Fruit fly (Drosophila melanogaster) whole organism, embryonic: ENCODE data around the gene CG4914.
A peak's percentile ranks its signal among the peaks of the same experiment; 100 is the strongest.

Experiments
- Asciz ChIP-seq: fragments of 200-800 bp; sonication (Bioruptor generic); optimal IDR thresholded peaks from 2 replicates; lab custom pipeline; 2017; ENCODE audit warnings: missing biosample characterization, mild to moderate bottlenecking, missing genetic modification characterization, missing genetic modification reagents
- BEAF-32 ChIP-seq: fragments of 200-800 bp; sonication (Bioruptor generic); optimal IDR thresholded peaks from 3 replicates; lab custom pipeline; 2017; ENCODE audit warnings: missing biosample characterization, missing genetic modification characterization, mild to moderate bottlenecking, moderate library complexity, missing genetic modification reagents
- CG10654 ChIP-seq: fragments of 200-800 bp; sonication (Bioruptor generic); optimal IDR thresholded peaks from 2 replicates; lab custom pipeline; 2016; ENCODE audit warnings: missing biosample characterization, missing genetic modification characterization
- CG12071 ChIP-seq: fragments of 200-800 bp; sonication (Bioruptor generic); optimal IDR thresholded peaks from 3 replicates; lab custom pipeline; 2018; ENCODE audit warnings: missing biosample characterization, mild to moderate bottlenecking, missing genetic modification characterization
- CG12219 ChIP-seq: fragments of 200-800 bp; sonication (Bioruptor generic); optimal IDR thresholded peaks from 3 replicates; lab custom pipeline; 2018; ENCODE audit warnings: missing biosample characterization, mild to moderate bottlenecking, missing genetic modification characterization
- CG12391 ChIP-seq: fragments of 200-800 bp; sonication (Bioruptor generic); optimal IDR thresholded peaks from 3 replicates; lab custom pipeline; 2018; ENCODE audit warnings: missing biosample characterization, mild to moderate bottlenecking, missing genetic modification characterization, moderate library complexity
- CG13624 ChIP-seq: fragments of 200-800 bp; sonication (Bioruptor generic); optimal IDR thresholded peaks from 2 replicates; lab custom pipeline; 2016; ENCODE audit warnings: missing biosample characterization, missing genetic modification characterization
- CG2116 ChIP-seq: fragments of 200-800 bp; sonication (Bioruptor generic); optimal IDR thresholded peaks from 3 replicates; lab custom pipeline; 2018; ENCODE audit warnings: missing biosample characterization, mild to moderate bottlenecking, missing genetic modification characterization
- CG31224 ChIP-seq: fragments of 200-800 bp; sonication (Bioruptor generic); IDR thresholded peaks from 2 replicates; pipeline ENCODE4 v1.3.6; 2022; ENCODE audit warnings: missing biosample characterization, missing genetic modification characterization
- CG3281 ChIP-seq: fragments of 200-800 bp; sonication (Bioruptor generic); optimal IDR thresholded peaks from 3 replicates; lab custom pipeline; 2017; ENCODE audit warnings: missing biosample characterization, mild to moderate bottlenecking, missing genetic modification characterization
- CG4282 ChIP-seq: fragments of 200-800 bp; sonication (Bioruptor generic); optimal IDR thresholded peaks from 2 replicates; lab custom pipeline; 2016; ENCODE audit warnings: missing biosample characterization, missing genetic modification characterization
- CG4730 ChIP-seq: fragments of 200-800 bp; sonication (Bioruptor generic); IDR thresholded peaks from 2 replicates; pipeline ENCODE4 v1.3.6; 2022; ENCODE audit warnings: missing biosample characterization, missing genetic modification characterization
- CG6689 ChIP-seq: fragments of 200-800 bp; sonication (Bioruptor generic); IDR thresholded peaks from 2 replicates; pipeline ENCODE4 v1.3.6; 2022; ENCODE audit warnings: missing biosample characterization, missing genetic modification characterization
- CG7271 ChIP-seq: fragments of 200-800 bp; sonication (Bioruptor generic); optimal IDR thresholded peaks from 2 replicates; lab custom pipeline; 2018; ENCODE audit warnings: missing biosample characterization, mild to moderate bottlenecking, missing genetic modification characterization, moderate library complexity
- CG8765 ChIP-seq: fragments of 200-800 bp; sonication (Bioruptor generic); IDR thresholded peaks from 2 replicates; pipeline ENCODE4 v1.3.6; 2022; ENCODE audit warnings: missing biosample characterization, missing genetic modification characterization
- Dip3 ChIP-seq: fragments of 200-800 bp; sonication (Bioruptor generic); optimal IDR thresholded peaks from 3 replicates; lab custom pipeline; 2016; ENCODE audit warnings: missing biosample characterization, missing genetic modification characterization
- Dll ChIP-seq: fragments of 200-800 bp; sonication (Bioruptor generic); IDR thresholded peaks from 4 replicates; pipeline ENCODE4 v1.3.6; 2022; ENCODE audit warnings: missing biosample characterization, missing genetic modification characterization; ENCODE audit not compliant: partially characterized antibody
- Hmr ChIP-seq: fragments of 200-800 bp; sonication (Bioruptor generic); optimal IDR thresholded peaks from 3 replicates; lab custom pipeline; 2017; ENCODE audit warnings: mild to moderate bottlenecking, missing biosample characterization, missing genetic modification reagents, missing genetic modification characterization
- NC2β ChIP-seq: fragments of 200-800 bp; sonication (Bioruptor generic); optimal IDR thresholded peaks from 2 replicates; lab custom pipeline; 2016; ENCODE audit warnings: missing biosample characterization, missing genetic modification characterization
- NfI ChIP-seq: fragments of 200-800 bp; sonication (Bioruptor generic); optimal IDR thresholded peaks from 3 replicates; lab custom pipeline; 2018; ENCODE audit warnings: missing biosample characterization, mild to moderate bottlenecking, missing genetic modification characterization, moderate library complexity
- Oli ChIP-seq: fragments of 200-800 bp; sonication (Bioruptor generic); optimal IDR thresholded peaks from 2 replicates; lab custom pipeline; 2018; ENCODE audit warnings: missing biosample characterization, mild to moderate bottlenecking, missing genetic modification characterization, moderate library complexity
- Opbp ChIP-seq: fragments of 200-800 bp; sonication (Bioruptor generic); IDR thresholded peaks from 3 replicates; pipeline ENCODE4 v1.3.6; 2022; ENCODE audit warnings: missing biosample characterization, missing genetic modification characterization; ENCODE audit not compliant: partially characterized antibody
- Six4 ChIP-seq: fragments of 200-800 bp; sonication (Bioruptor generic); optimal IDR thresholded peaks from 2 replicates; lab custom pipeline; 2016; ENCODE audit warnings: missing biosample characterization, missing genetic modification characterization
- abd-A ChIP-seq: fragments of 200-800 bp; sonication (Bioruptor generic); optimal IDR thresholded peaks from 3 replicates; lab custom pipeline; 2019; ENCODE audit warnings: missing biosample characterization, mild to moderate bottlenecking, missing genetic modification characterization, moderate library complexity
- ap ChIP-seq: fragments of 200-800 bp; sonication (Bioruptor generic); IDR thresholded peaks from 2 replicates; pipeline ENCODE4 v1.3.6; 2022; ENCODE audit warnings: missing biosample characterization, missing genetic modification characterization
- br ChIP-seq: fragments of >200 bp; optimal IDR thresholded peaks from 2 replicates; lab custom pipeline; 2017
- caup ChIP-seq: fragments of 200-800 bp; sonication (Bioruptor generic); optimal IDR thresholded peaks from 3 replicates; lab custom pipeline; 2017; ENCODE audit warnings: missing biosample characterization, mild to moderate bottlenecking, missing genetic modification characterization, moderate library complexity; ENCODE audit not compliant: severe bottlenecking
- crol ChIP-seq: fragments of 200-800 bp; sonication (Bioruptor generic); IDR thresholded peaks from 2 replicates; pipeline ENCODE4 v1.3.6; 2022; ENCODE audit warnings: missing biosample characterization, missing genetic modification characterization
- da ChIP-seq: fragments of 200-800 bp; sonication (Bioruptor generic); optimal IDR thresholded peaks from 2 replicates; lab custom pipeline; 2016; ENCODE audit warnings: missing biosample characterization, missing genetic modification characterization
- dpn ChIP-seq, 2 experiments: fragments of 200-800 bp; sonication (Bioruptor generic); optimal IDR thresholded peaks; 3 replicates each; lab custom pipeline; 2016; ENCODE audit warnings: missing biosample characterization in 2 of 2, missing genetic modification characterization in 2 of 2
- eve ChIP-seq, 2 experiments: fragments of >200 bp; optimal IDR thresholded peaks; 2 replicates each; lab custom pipeline; 2017; ENCODE audit warnings: missing biosample characterization in 2 of 2, missing genetic modification characterization in 2 of 2
- exex ChIP-seq: fragments of 200-800 bp; sonication (Bioruptor generic); optimal IDR thresholded peaks from 4 replicates; lab custom pipeline; 2018; ENCODE audit warnings: missing biosample characterization, mild to moderate bottlenecking, missing genetic modification characterization, moderate library complexity
- fd102C ChIP-seq: fragments of 200-800 bp; sonication (Bioruptor generic); optimal IDR thresholded peaks from 2 replicates; lab custom pipeline; 2018; ENCODE audit warnings: missing biosample characterization, mild to moderate bottlenecking, missing genetic modification characterization, moderate library complexity
- gcm ChIP-seq: fragments of 200-800 bp; sonication (Bioruptor generic); optimal IDR thresholded peaks from 2 replicates; lab custom pipeline; 2019; ENCODE audit warnings: missing biosample characterization, mild to moderate bottlenecking, missing genetic modification characterization, moderate library complexity
- gfzf ChIP-seq: fragments of 200-800 bp; sonication (Bioruptor generic); optimal IDR thresholded peaks from 2 replicates; lab custom pipeline; 2016; ENCODE audit warnings: missing biosample characterization, mild to moderate bottlenecking, missing genetic modification characterization, moderate library complexity
- grau ChIP-seq: fragments of 200-800 bp; optimal IDR thresholded peaks from 3 replicates; lab custom pipeline; 2019; ENCODE audit warnings: missing biosample characterization, mild to moderate bottlenecking, missing genetic modification characterization, moderate library complexity
- h ChIP-seq: fragments of >200 bp; optimal IDR thresholded peaks from 2 replicates; lab custom pipeline; 2017
- ham ChIP-seq: fragments of 200-800 bp; sonication (Bioruptor generic); IDR thresholded peaks from 2 replicates; pipeline ENCODE4 v1.3.6; 2022; ENCODE audit warnings: missing biosample characterization, missing genetic modification characterization
- hb ChIP-seq: fragments of 200-800 bp; sonication (Bioruptor generic); IDR thresholded peaks from 3 replicates; pipeline ENCODE4 v1.3.6; 2022; ENCODE audit warnings: missing biosample characterization, missing genetic modification characterization; ENCODE audit not compliant: partially characterized antibody
- hbn ChIP-seq: fragments of 200-800 bp; sonication (Bioruptor generic); IDR thresholded peaks from 2 replicates; pipeline ENCODE4 v1.3.6; 2022; ENCODE audit warnings: missing biosample characterization, missing genetic modification characterization; ENCODE audit not compliant: partially characterized antibody
- jumu ChIP-seq: fragments of 200-800 bp; sonication (Bioruptor generic); optimal IDR thresholded peaks from 3 replicates; lab custom pipeline; 2016; ENCODE audit warnings: missing biosample characterization, missing genetic modification characterization
- onecut ChIP-seq: fragments of 200-800 bp; sonication (Bioruptor generic); IDR thresholded peaks from 2 replicates; pipeline ENCODE4 v1.3.6; 2022; ENCODE audit warnings: missing biosample characterization, missing genetic modification characterization
- org-1 ChIP-seq: fragments of 200-800 bp; sonication (Bioruptor generic); optimal IDR thresholded peaks from 2 replicates; lab custom pipeline; 2017; ENCODE audit warnings: missing biosample characterization, missing genetic modification characterization
- prd ChIP-seq, 3 experiments: fragments of >200 bp in 2 of 3; fragments of 200-800 bp in 1 of 3; sonication (Bioruptor generic) in 1 of 3; optimal IDR thresholded peaks in 2 of 3; IDR thresholded peaks in 1 of 3; 2 replicates in 2 of 3; 3 replicates in 1 of 3; pipeline versions ENCODE4 v1.3.6 to Lab custom; 2017 to 2022; ENCODE audit warnings: missing biosample characterization in 1 of 3, missing genetic modification characterization in 1 of 3
- sens-2 ChIP-seq: fragments of 200-800 bp; sonication (Bioruptor generic); IDR thresholded peaks from 2 replicates; pipeline ENCODE4 v1.3.6; 2022; ENCODE audit warnings: missing biosample characterization, missing genetic modification characterization
- sqz ChIP-seq: fragments of 200-800 bp; sonication (Bioruptor generic); optimal IDR thresholded peaks from 3 replicates; lab custom pipeline; 2018; ENCODE audit warnings: missing biosample characterization, mild to moderate bottlenecking, missing genetic modification characterization
- stc ChIP-seq: fragments of 200-800 bp; sonication (Bioruptor generic); IDR thresholded peaks from 2 replicates; pipeline ENCODE4 v1.3.6; 2022; ENCODE audit warnings: missing biosample characterization, missing genetic modification characterization
- toy ChIP-seq: fragments of 200-800 bp; sonication (Bioruptor generic); IDR thresholded peaks from 2 replicates; pipeline ENCODE4 v1.3.6; 2022; ENCODE audit warnings: missing biosample characterization, missing genetic modification characterization
- twi ChIP-seq: fragments of 200-800 bp; optimal IDR thresholded peaks from 2 replicates; lab custom pipeline; 2019; ENCODE audit warnings: missing biosample characterization, mild to moderate bottlenecking, missing genetic modification characterization, moderate library complexity
- z ChIP-seq: fragments of 200-800 bp; sonication (Bioruptor generic); IDR thresholded peaks from 3 replicates; pipeline ENCODE4 v1.3.6; 2022; ENCODE audit warnings: missing biosample characterization, missing genetic modification characterization

CG4914 gene

DNA sequence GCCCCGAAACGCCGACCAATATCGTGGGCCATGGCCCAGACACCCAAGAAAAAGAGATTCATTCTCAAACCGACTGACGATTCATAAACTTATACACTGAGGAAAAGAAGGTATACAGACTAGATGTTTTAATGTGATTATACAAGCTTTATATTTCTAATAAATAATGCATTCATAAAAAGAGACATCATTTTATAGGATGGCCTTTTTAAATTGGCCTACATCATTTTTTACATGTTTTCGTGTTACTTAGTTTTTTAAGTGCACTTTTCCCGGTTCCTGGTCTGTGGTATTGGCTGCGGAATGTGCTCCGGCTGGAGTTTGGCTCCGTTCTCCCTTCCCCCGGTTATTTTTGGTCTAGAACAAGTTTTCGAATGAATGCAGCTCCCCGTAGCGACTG lies 25.4 kb downstream of the CG4914 start (continued):
- TF ChIP-seq Six4 (GFP tag; lab: Kevin White, UChicago) (peak; percentile 84), onecut (GFP tag; lab: Robert Waterston, UW) (peak; percentile 75), CG12391 (peak; percentile 91), Hmr (GFP tag; lab: Kevin White, UChicago) (peak; percentile 41), twi (peak; percentile 77), gcm (GFP tag; lab: Kevin White, UChicago) (peak; percentile 83), br (lab: Kevin White, UChicago) (no peak), ham (no peak), Asciz (GFP tag; lab: Kevin White, UChicago) (peak; percentile 69), sqz (GFP tag; lab: Kevin White, UChicago) (peak; percentile 47), Oli (tag; lab: Kevin White, UChicago) (peak; percentile 81), h (lab: Kevin White, UChicago) (no peak), CG4282 (GFP tag; lab: Kevin White, UChicago) (no peak), CG31224 (GFP tag; lab: Robert Waterston, UW) (no peak), BEAF-32 (GFP tag; lab: Kevin White, UChicago) (no peak), hbn (no peak), CG8765 (GFP tag; lab: Robert Waterston, UW) (peak; percentile 45; the same call in 1 of the 2 replicates), exex (tag; lab: Kevin White, UChicago) (no peak), eve (GFP tag; optimal IDR thresholded peaks at IDR 0.05; lab: Kevin White, UChicago) (peak in 1 of 2 experiments; percentile 91), CG2116 (peak; percentile 6), stc (GFP tag; lab: Robert Waterston, UW) (peak; percentile 27; the same call in 1 of the 2 replicates), Dip3 (GFP tag; lab: Kevin White, UChicago) (peak; percentile 25), CG12219 (peak; percentile 75), da (GFP tag; lab: Kevin White, UChicago) (peak; percentile 54), CG7271 (tag; lab: Kevin White, UChicago) (peak; percentile 35), z (GFP tag; lab: Robert Waterston, UW) (no peak), grau (peak; percentile 81), prd (optimal IDR thresholded peaks at IDR 0.05; lab: Kevin White, UChicago) (no peak), prd (GFP tag; IDR thresholded peaks at IDR 0.05; lab: Robert Waterston, UW) (peak; percentile 76; the same call in 2 of the 3 replicates), NC2β (GFP tag; lab: Kevin White, UChicago) (peak; percentile 86), CG13624 (GFP tag; lab: Kevin White, UChicago) (peak; percentile 62), CG3281 (GFP tag; lab: Kevin White, UChicago) (peak; percentile 39), dpn (GFP tag; optimal IDR thresholded peaks at IDR 0.05; lab: Kevin White, UChicago) (peak; percentile 69 to 74), CG6689 (GFP tag; lab: Robert Waterston, UW) (peak; percentile 82), NfI (GFP tag; lab: Kevin White, UChicago) (peak; percentile 48), org-1 (peak; percentile 53), abd-A (tag; lab: Kevin White, UChicago) (no peak), ap (GFP tag; lab: Robert Waterston, UW) (peak; percentile 59; the same call in 1 of the 2 replicates), CG10654 (GFP tag; lab: Kevin White, UChicago) (peak; percentile 78), hb (no peak), crol (GFP tag; lab: Robert Waterston, UW) (peak; percentile 28; the same call in 1 of the 2 replicates), fd102C (no peak), CG12071 (no peak), caup (peak; percentile 40), Dll (GFP tag; lab: Robert Waterston, UW) (no peak), jumu (GFP tag; lab: Kevin White, UChicago) (peak; percentile 27), sens-2 (GFP tag; lab: Robert Waterston, UW) (peak; percentile 71; the same call in 1 of the 2 replicates), toy (GFP tag; lab: Robert Waterston, UW) (no peak), Opbp (GFP tag; lab: Robert Waterston, UW) (no peak), gfzf (no peak), CG4730 (peak; percentile 49; the same call in 1 of the 2 replicates)
